Fruit fly (Drosophila melanogaster): ENCODE measurements around the gene CG2061.

DNA sequence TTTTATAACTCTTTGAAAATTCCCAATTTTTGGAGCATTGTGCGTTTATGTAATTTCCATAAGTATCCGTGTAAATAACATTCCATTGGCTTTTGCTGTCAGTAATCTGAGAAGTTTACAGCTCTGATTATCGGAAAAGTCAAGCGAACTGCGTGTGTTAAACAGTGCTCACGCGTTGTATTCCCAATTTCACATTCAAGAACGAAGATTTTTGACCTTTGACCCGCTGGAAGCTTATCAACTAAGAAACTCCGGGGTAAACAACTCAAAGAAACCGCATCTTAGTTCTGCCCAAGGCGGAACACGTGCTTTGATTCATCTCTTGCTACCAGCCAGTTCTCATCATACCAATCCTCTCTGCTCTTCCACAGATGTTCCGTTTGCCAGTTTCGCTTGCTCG lies 17.4 kb downstream of the CG2061 start:
- TF ChIP-seq EcR (GFP tag; optimal IDR thresholded peaks at IDR 0.05) (no peak), CG15710 (tag; optimal IDR thresholded peaks at IDR 0.05) (no peak), CG14655 (GFP tag; optimal IDR thresholded peaks at IDR 0.05) (no peak), fd96Ca (GFP tag; IDR thresholded peaks at IDR 0.05) (no peak)
